Worm (Caenorhabditis elegans) whole organism, L4/young adult: ENCODE data around the gene C23G10.11.

ENCODE experiments used
- dao-5 ChIP-seq: sonication (generic microtip); optimal IDR thresholded peaks from 2 replicates; lab custom pipeline; 2016; ENCODE audit warnings: missing genotype, missing genetic modification characterization, moderate library complexity, missing compliant biosample characterization
- him-1 ChIP-seq: sonication (generic microtip); optimal IDR thresholded peaks from 2 replicates; lab custom pipeline; 2016; ENCODE audit warnings: missing genotype, missing genetic modification reagents, missing genetic modification characterization, missing compliant biosample characterization

ce11 chrIII:6236649-6237048 lies 21.3 kb upstream of the C23G10.11 start, which contains the start of gene T12A2.21:
- TF ChIP-seq dao-5 (tag; lab: Kevin White, UChicago), result no peak
- TF ChIP-seq him-1 (tag; lab: Kevin White, UChicago), result no peak
